Fruit fly (Drosophila melanogaster) whole organism, embryonic: ENCODE data around the gene Dora.

Experiments used
- Atf6 ChIP-seq: fragments of 200-800 bp; sonication (Bioruptor generic); IDR thresholded peaks from 2 replicates; pipeline ENCODE4 v1.3.6; 2022; ENCODE audit warnings: missing biosample characterization, missing genetic modification characterization
- B-H1 ChIP-seq: fragments of 200-800 bp; sonication (Bioruptor generic); IDR thresholded peaks from 3 replicates; pipeline ENCODE4 v1.3.6; 2022; ENCODE audit warnings: missing biosample characterization, missing genetic modification characterization
- CG10321 ChIP-seq: fragments of 200-800 bp; sonication (Bioruptor generic); IDR thresholded peaks from 2 replicates; pipeline ENCODE4 v1.3.6; 2022; ENCODE audit warnings: missing biosample characterization, missing genetic modification characterization
- CG10979 ChIP-seq: fragments of 200-800 bp; sonication (Bioruptor generic); optimal IDR thresholded peaks from 2 replicates; lab custom pipeline; 2018; ENCODE audit warnings: missing biosample characterization, mild to moderate bottlenecking, missing genetic modification characterization, moderate library complexity
- CG12236 ChIP-seq: fragments of 200-800 bp; sonication (Bioruptor generic); optimal IDR thresholded peaks from 2 replicates; lab custom pipeline; 2016; ENCODE audit warnings: missing biosample characterization, missing genetic modification characterization
- CG14050 ChIP-seq: fragments of 200-800 bp; sonication (Bioruptor generic); IDR thresholded peaks from 3 replicates; pipeline ENCODE4 v1.3.6; 2022; ENCODE audit warnings: missing biosample characterization, missing genetic modification characterization
- CG16813 ChIP-seq: fragments of 200-800 bp; sonication (Bioruptor generic); IDR thresholded peaks from 3 replicates; pipeline ENCODE4 v1.3.6; 2022; ENCODE audit warnings: missing biosample characterization, missing genetic modification characterization; ENCODE audit not compliant: partially characterized antibody
- CG17568 ChIP-seq: fragments of 200-800 bp; sonication (Bioruptor generic); optimal IDR thresholded peaks from 2 replicates; lab custom pipeline; 2018; ENCODE audit warnings: missing biosample characterization, mild to moderate bottlenecking, missing genetic modification characterization, moderate library complexity
- CG17829 ChIP-seq: fragments of 200-800 bp; optimal IDR thresholded peaks from 2 replicates; lab custom pipeline; 2019; ENCODE audit warnings: missing biosample characterization, mild to moderate bottlenecking, missing genetic modification characterization, moderate library complexity
- CG30403 ChIP-seq: fragments of 200-800 bp; sonication (Bioruptor generic); optimal IDR thresholded peaks from 3 replicates; lab custom pipeline; 2016; ENCODE audit warnings: missing biosample characterization, missing genetic modification characterization
- CG30431 ChIP-seq: fragments of 200-800 bp; sonication (Bioruptor generic); optimal IDR thresholded peaks from 2 replicates; lab custom pipeline; 2017; ENCODE audit warnings: missing biosample characterization, missing genetic modification characterization
- CG31224 ChIP-seq: fragments of 200-800 bp; sonication (Bioruptor generic); IDR thresholded peaks from 2 replicates; pipeline ENCODE4 v1.3.6; 2022; ENCODE audit warnings: missing biosample characterization, missing genetic modification characterization
- CG33213 ChIP-seq: fragments of 200-800 bp; sonication (Bioruptor generic); optimal IDR thresholded peaks from 3 replicates; lab custom pipeline; 2016; ENCODE audit warnings: missing biosample characterization, missing genetic modification characterization
- CG34422 ChIP-seq: fragments of 200-800 bp; sonication (Bioruptor generic); IDR thresholded peaks from 3 replicates; pipeline ENCODE4 v1.3.6; 2022; ENCODE audit warnings: missing biosample characterization, missing genetic modification characterization
- CG3847 ChIP-seq: fragments of 200-800 bp; sonication (Bioruptor generic); IDR thresholded peaks from 2 replicates; pipeline ENCODE4 v1.3.6; 2022; ENCODE audit warnings: missing biosample characterization, missing genetic modification characterization
- CG4617 ChIP-seq: fragments of 200-800 bp; sonication (Bioruptor generic); optimal IDR thresholded peaks from 3 replicates; lab custom pipeline; 2016; ENCODE audit warnings: missing biosample characterization, missing genetic modification characterization, borderline replicate concordance
- CG7556 ChIP-seq: fragments of 200-800 bp; sonication (Bioruptor generic); optimal IDR thresholded peaks from 2 replicates; lab custom pipeline; 2017; ENCODE audit warnings: missing biosample characterization, mild to moderate bottlenecking, missing genetic modification characterization
- CG7987 ChIP-seq: fragments of 200-800 bp; sonication (Bioruptor generic); optimal IDR thresholded peaks from 2 replicates; lab custom pipeline; 2018; ENCODE audit warnings: missing biosample characterization, mild to moderate bottlenecking, missing genetic modification characterization, moderate library complexity
- CoRest ChIP-seq: fragments of 200-800 bp; sonication (Bioruptor generic); optimal IDR thresholded peaks from 3 replicates; lab custom pipeline; 2018; ENCODE audit warnings: missing biosample characterization, mild to moderate bottlenecking, missing genetic modification characterization, moderate library complexity
- Dbx ChIP-seq: fragments of 200-800 bp; sonication (Bioruptor generic); IDR thresholded peaks from 3 replicates; pipeline ENCODE4 v1.3.6; 2022; ENCODE audit warnings: missing biosample characterization, missing genetic modification characterization
- Ets97D ChIP-seq: fragments of 200-800 bp; sonication (Bioruptor generic); optimal IDR thresholded peaks from 3 replicates; lab custom pipeline; 2016; ENCODE audit warnings: missing biosample characterization, missing genetic modification characterization
- Fer2 ChIP-seq: fragments of 200-800 bp; sonication (Bioruptor generic); optimal IDR thresholded peaks from 2 replicates; lab custom pipeline; 2018; ENCODE audit warnings: missing biosample characterization, mild to moderate bottlenecking, missing genetic modification characterization, moderate library complexity
- MBD-R2 ChIP-seq: fragments of 200-800 bp; sonication (Bioruptor generic); IDR thresholded peaks from 2 replicates; pipeline ENCODE4 v1.3.6; 2022; ENCODE audit warnings: missing biosample characterization, missing genetic modification characterization
- MTF-1 ChIP-seq: fragments of 200-800 bp; sonication (Bioruptor generic); optimal IDR thresholded peaks from 2 replicates; lab custom pipeline; 2018; ENCODE audit warnings: missing biosample characterization, mild to moderate bottlenecking, missing genetic modification characterization, borderline replicate concordance
- NFAT ChIP-seq: fragments of 200-800 bp; sonication (Bioruptor generic); IDR thresholded peaks from 2 replicates; pipeline ENCODE4 v1.3.6; 2022; ENCODE audit warnings: missing biosample characterization, missing genetic modification characterization
- NK7.1 ChIP-seq: fragments of 200-800 bp; sonication (Bioruptor generic); optimal IDR thresholded peaks from 3 replicates; lab custom pipeline; 2016; ENCODE audit warnings: missing biosample characterization, missing genetic modification characterization
- Opbp ChIP-seq: fragments of 200-800 bp; sonication (Bioruptor generic); IDR thresholded peaks from 3 replicates; pipeline ENCODE4 v1.3.6; 2022; ENCODE audit warnings: missing biosample characterization, missing genetic modification characterization; ENCODE audit not compliant: partially characterized antibody
- Rfx ChIP-seq: fragments of 200-800 bp; sonication (Bioruptor generic); IDR thresholded peaks from 2 replicates; pipeline ENCODE4 v1.3.6; 2022; ENCODE audit warnings: missing biosample characterization, missing genetic modification characterization
- Sox102F ChIP-seq: fragments of 200-800 bp; sonication (Bioruptor generic); optimal IDR thresholded peaks from 2 replicates; lab custom pipeline; 2018; ENCODE audit warnings: missing biosample characterization, mild to moderate bottlenecking, missing genetic modification characterization, moderate library complexity
- Xrp1 ChIP-seq: fragments of 200-800 bp; sonication (Bioruptor generic); IDR thresholded peaks from 2 replicates; pipeline ENCODE4 v1.3.6; 2022; ENCODE audit warnings: missing biosample characterization, missing genetic modification characterization
- amos ChIP-seq: fragments of 200-800 bp; sonication (Bioruptor generic); IDR thresholded peaks from 2 replicates; pipeline ENCODE4 v1.3.6; 2022; ENCODE audit warnings: missing biosample characterization, missing genetic modification characterization; ENCODE audit not compliant: partially characterized antibody
- chm ChIP-seq: fragments of 200-800 bp; sonication (Bioruptor generic); IDR thresholded peaks from 2 replicates; pipeline ENCODE4 v1.3.6; 2022; ENCODE audit warnings: missing biosample characterization, missing genetic modification characterization
- croc ChIP-seq: fragments of 200-800 bp; sonication (Bioruptor generic); conservative IDR thresholded peaks from 3 replicates; pipeline ENCODE4 v1.3.6; 2022; ENCODE audit warnings: missing biosample characterization, missing genetic modification characterization
- exex ChIP-seq: fragments of 200-800 bp; sonication (Bioruptor generic); optimal IDR thresholded peaks from 4 replicates; lab custom pipeline; 2018; ENCODE audit warnings: missing biosample characterization, mild to moderate bottlenecking, missing genetic modification characterization, moderate library complexity
- fu2 ChIP-seq: fragments of 200-800 bp; sonication (Bioruptor generic); optimal IDR thresholded peaks from 2 replicates; lab custom pipeline; 2016; ENCODE audit warnings: missing biosample characterization, missing genetic modification characterization
- hb ChIP-seq: fragments of 200-800 bp; sonication (Bioruptor generic); IDR thresholded peaks from 3 replicates; pipeline ENCODE4 v1.3.6; 2022; ENCODE audit warnings: missing biosample characterization, missing genetic modification characterization; ENCODE audit not compliant: partially characterized antibody
- lilli ChIP-seq: fragments of 200-800 bp; sonication (Bioruptor generic); optimal IDR thresholded peaks from 3 replicates; lab custom pipeline; 2016; ENCODE audit warnings: missing biosample characterization, missing genetic modification characterization
- mirr ChIP-seq: fragments of 200-800 bp; sonication (Bioruptor generic); optimal IDR thresholded peaks from 3 replicates; lab custom pipeline; 2018; ENCODE audit warnings: missing biosample characterization, mild to moderate bottlenecking, missing genetic modification characterization
- mld ChIP-seq: fragments of 200-800 bp; sonication (Bioruptor generic); IDR thresholded peaks from 3 replicates; pipeline ENCODE4 v1.3.6; 2022; ENCODE audit warnings: missing biosample characterization, missing genetic modification characterization; ENCODE audit not compliant: partially characterized antibody
- prd ChIP-seq, 3 experiments: fragments of >200 bp in 2 of 3; fragments of 200-800 bp in 1 of 3; sonication (Bioruptor generic) in 1 of 3; optimal IDR thresholded peaks in 2 of 3; IDR thresholded peaks in 1 of 3; 2 replicates in 2 of 3; 3 replicates in 1 of 3; pipeline versions ENCODE4 v1.3.6 to Lab custom; 2017 to 2022; ENCODE audit warnings: missing biosample characterization in 1 of 3, missing genetic modification characterization in 1 of 3
- repo ChIP-seq: fragments of 200-800 bp; sonication (Bioruptor generic); optimal IDR thresholded peaks from 2 replicates; lab custom pipeline; 2016; ENCODE audit warnings: missing biosample characterization, missing genetic modification characterization
- rib ChIP-seq: fragments of 200-800 bp; sonication (Bioruptor generic); IDR thresholded peaks from 2 replicates; pipeline ENCODE4 v1.3.6; 2022; ENCODE audit warnings: missing biosample characterization, missing genetic modification characterization
- sens-2 ChIP-seq: fragments of 200-800 bp; sonication (Bioruptor generic); IDR thresholded peaks from 2 replicates; pipeline ENCODE4 v1.3.6; 2022; ENCODE audit warnings: missing biosample characterization, missing genetic modification characterization
- sna ChIP-seq: fragments of 200-800 bp; sonication (Bioruptor generic); IDR thresholded peaks from 2 replicates; pipeline ENCODE4 v1.3.6; 2022; ENCODE audit warnings: missing biosample characterization, missing genetic modification characterization; ENCODE audit not compliant: partially characterized antibody
- stc ChIP-seq: fragments of 200-800 bp; sonication (Bioruptor generic); IDR thresholded peaks from 2 replicates; pipeline ENCODE4 v1.3.6; 2022; ENCODE audit warnings: missing biosample characterization, missing genetic modification characterization
- stwl ChIP-seq: fragments of 200-800 bp; sonication (Bioruptor generic); optimal IDR thresholded peaks from 3 replicates; lab custom pipeline; 2018; ENCODE audit warnings: missing biosample characterization, mild to moderate bottlenecking, missing genetic modification characterization, moderate library complexity
- usp ChIP-seq: fragments of >200 bp; optimal IDR thresholded peaks from 2 replicates; lab custom pipeline; 2017; ENCODE audit warnings: missing biosample characterization, missing genetic modification characterization
- wek ChIP-seq: fragments of 200-800 bp; sonication (Bioruptor generic); optimal IDR thresholded peaks from 3 replicates; lab custom pipeline; 2018; ENCODE audit warnings: missing biosample characterization, mild to moderate bottlenecking, missing genetic modification characterization, moderate library complexity
- zen2 ChIP-seq: fragments of 200-800 bp; sonication (Bioruptor generic); IDR thresholded peaks from 3 replicates; pipeline ENCODE4 v1.3.6; 2022; ENCODE audit warnings: missing biosample characterization, missing genetic modification characterization; ENCODE audit not compliant: partially characterized antibody

Dora gene

dm6 chrX:18869489-18870132, 5.9 kb downstream of the Dora start (continued):
- TF ChIP-seq CG34422 = peak; percentile 92
- no peak for TF ChIP-seq CG33213
- TF ChIP-seq stwl (tag; lab: Kevin White, UChicago) = no peak
- no peak for TF ChIP-seq mirr (GFP tag; lab: Kevin White, UChicago)
- peak; percentile 59 for TF ChIP-seq Rfx (GFP tag; lab: Robert Waterston, UW)
- TF ChIP-seq CG16813 (GFP tag; lab: Robert Waterston, UW) = no peak
- TF ChIP-seq Sox102F = peak; percentile 57
- TF ChIP-seq CG31224 (GFP tag; lab: Robert Waterston, UW) = 0 out of 2 replicates have a peak, but pooled peaks have one; percentile 17
- peak; percentile 11 for TF ChIP-seq CG30431 (GFP tag; lab: Kevin White, UChicago)
- no peak for TF ChIP-seq amos (GFP tag; lab: Robert Waterston, UW)
- no peak for TF ChIP-seq Opbp (GFP tag; lab: Robert Waterston, UW)
- TF ChIP-seq CG3847 (GFP tag; lab: Robert Waterston, UW) = 0 out of 2 replicates have a peak, but pooled peaks have one; percentile 21
- TF ChIP-seq NFAT (GFP tag; lab: Robert Waterston, UW) = peak; percentile 39; the same call in 1 of the 2 replicates
- no peak for TF ChIP-seq croc (GFP tag; lab: Robert Waterston, UW)
- no peak for TF ChIP-seq zen2
- TF ChIP-seq sna (GFP tag; lab: Robert Waterston, UW) = no peak
- TF ChIP-seq chm (GFP tag; lab: Robert Waterston, UW) = peak; percentile 65; the same call in 1 of the 2 replicates
- peak; percentile 19; the same call in 1 of the 3 replicates for TF ChIP-seq CG14050 (GFP tag; lab: Robert Waterston, UW)
- peak; percentile 12 for TF ChIP-seq CG17829
- TF ChIP-seq exex = no peak
- TF ChIP-seq CG10979 (tag; lab: Kevin White, UChicago) = peak; percentile 32
- no peak for TF ChIP-seq hb
- TF ChIP-seq usp (GFP tag; lab: Kevin White, UChicago) = no peak
- no peak for TF ChIP-seq Ets97D (GFP tag; lab: Kevin White, UChicago)
- TF ChIP-seq MBD-R2 (GFP tag; lab: Robert Waterston, UW) = peak; percentile 27; the same call in 1 of the 2 replicates
- no peak for TF ChIP-seq CG10321
- TF ChIP-seq prd (optimal IDR thresholded peaks at IDR 0.05; lab: Kevin White, UChicago) = no peak
- TF ChIP-seq prd (GFP tag; IDR thresholded peaks at IDR 0.05; lab: Robert Waterston, UW) = peak; percentile 70
- no peak for TF ChIP-seq MTF-1 (GFP tag; lab: Kevin White, UChicago)
- TF ChIP-seq sens-2 (GFP tag; lab: Robert Waterston, UW) = no peak; the same call in 1 of the 2 replicates
- TF ChIP-seq Dbx = no peak
- no peak for TF ChIP-seq wek (GFP tag; lab: Kevin White, UChicago)
- peak; percentile 41; the same call in 1 of the 3 replicates for TF ChIP-seq B-H1 (GFP tag; lab: Robert Waterston, UW)
- TF ChIP-seq CG7556 = peak; percentile 41
- no peak for TF ChIP-seq rib
- TF ChIP-seq CG7987 (GFP tag; lab: Kevin White, UChicago) = no peak
- TF ChIP-seq CG12236 (GFP tag; lab: Kevin White, UChicago) = no peak
- no peak for TF ChIP-seq CG4617 (GFP tag; lab: Kevin White, UChicago)
- peak; percentile 47 for TF ChIP-seq lilli (GFP tag; lab: Kevin White, UChicago)
- peak; percentile 75 for TF ChIP-seq Xrp1 (GFP tag; lab: Robert Waterston, UW)
- TF ChIP-seq Atf6 (GFP tag; lab: Robert Waterston, UW) = peak; percentile 30; the same call in 1 of the 2 replicates
- no peak for TF ChIP-seq mld (GFP tag; lab: Robert Waterston, UW)
- peak; percentile 9 for TF ChIP-seq NK7.1 (GFP tag; lab: Kevin White, UChicago)
- TF ChIP-seq repo (GFP tag; lab: Kevin White, UChicago) = no peak
- no peak for TF ChIP-seq Fer2 (tag; lab: Kevin White, UChicago)
- peak; percentile 39 for TF ChIP-seq CoRest (tag; lab: Kevin White, UChicago)
- no peak for TF ChIP-seq fu2
- 0 out of 2 replicates have a peak, but pooled peaks have one; percentile 44 for TF ChIP-seq stc
- no peak for TF ChIP-seq CG17568 (GFP tag; lab: Kevin White, UChicago)
- peak; percentile 46 for TF ChIP-seq CG30403
